Fruit fly (Drosophila melanogaster): ENCODE results near the gene Ir75a.
A peak's percentile ranks its signal among the peaks of the same experiment; 100 is the strongest.

The Ir75a gene

DNA sequence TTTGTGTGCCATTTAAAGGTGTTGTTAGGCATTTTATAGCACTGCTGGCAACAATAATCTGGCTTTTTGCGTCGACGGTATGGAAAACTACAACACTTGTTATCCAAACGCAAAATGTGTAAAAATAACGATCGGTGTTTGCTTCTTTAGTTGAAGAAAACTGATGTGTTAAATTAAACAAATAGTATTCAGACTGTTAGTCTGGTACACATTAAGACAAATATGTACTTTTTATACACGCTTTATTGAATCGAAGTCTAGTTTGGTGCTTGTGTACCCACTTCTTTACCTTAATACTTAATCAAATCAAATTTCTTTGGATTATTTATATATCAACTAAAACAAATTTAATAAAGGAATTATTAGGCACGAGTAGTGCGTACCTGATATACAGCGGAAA lies 26.2 kb downstream of the Ir75a start (continued):
- TF ChIP-seq CG6813 (GFP tag; optimal IDR thresholded peaks at IDR 0.05) (peak; percentile 79), CG15011 (GFP tag; optimal IDR thresholded peaks at IDR 0.05) (peak; percentile 62), ato (GFP tag; IDR thresholded peaks at IDR 0.05; ENCODE audit: partially characterized antibody) (no peak), CG10321 (GFP tag; IDR thresholded peaks at IDR 0.05) (no peak), tx (GFP tag; optimal IDR thresholded peaks at IDR 0.05) (no peak), HLH54F (GFP tag; optimal IDR thresholded peaks at IDR 0.05) (no peak), CG12299 (tag; optimal IDR thresholded peaks at IDR 0.05) (peak; percentile 53), Dll (GFP tag; IDR thresholded peaks at IDR 0.05; ENCODE audit: partially characterized antibody) (no peak), knrl (GFP tag; IDR thresholded peaks at IDR 0.05; ENCODE audit: partially characterized antibody) (no peak), CG18764 (GFP tag; optimal IDR thresholded peaks at IDR 0.05) (no peak), esg (GFP tag; conservative IDR thresholded peaks at IDR 0.05) (no peak), CG32772 (GFP tag; IDR thresholded peaks at IDR 0.05) (no peak), Lhr (GFP tag; optimal IDR thresholded peaks at IDR 0.05) (no peak), CG18011 (GFP tag; optimal IDR thresholded peaks at IDR 0.05) (no peak), CG4820 (GFP tag; optimal IDR thresholded peaks at IDR 0.05) (no peak), CG7987 (GFP tag; optimal IDR thresholded peaks at IDR 0.05) (no peak), CG1233 (GFP tag; optimal IDR thresholded peaks at IDR 0.05) (peak; percentile 40), CG11456 (GFP tag; IDR thresholded peaks at IDR 0.05) (no peak), Fer3 (tag; optimal IDR thresholded peaks at IDR 0.05) (peak; percentile 81), Lim3 (GFP tag; IDR thresholded peaks at IDR 0.05) (no peak), CG12391 (tag; optimal IDR thresholded peaks at IDR 0.05) (no peak), CG10654 (GFP tag; optimal IDR thresholded peaks at IDR 0.05) (no peak), mirr (GFP tag; optimal IDR thresholded peaks at IDR 0.05) (no peak), bcd (GFP tag; optimal IDR thresholded peaks at IDR 0.05) (peak; percentile 3), CG16863 (GFP tag; optimal IDR thresholded peaks at IDR 0.05) (no peak), CG15269 (tag; optimal IDR thresholded peaks at IDR 0.05) (no peak), CG17802 (tag; optimal IDR thresholded peaks at IDR 0.05) (no peak), lilli (GFP tag; optimal IDR thresholded peaks at IDR 0.05) (no peak), Hsf (GFP tag; optimal IDR thresholded peaks at IDR 0.05) (no peak), caup (GFP tag; optimal IDR thresholded peaks at IDR 0.05; ENCODE audit: severe bottlenecking) (peak; percentile 85), maf-S (GFP tag; optimal IDR thresholded peaks at IDR 0.05) (no peak), peb (GFP tag; IDR thresholded peaks at IDR 0.05) (no peak), prd (optimal IDR thresholded peaks at IDR 0.05) (no peak), prd (GFP tag; IDR thresholded peaks at IDR 0.05) (no peak), trh (GFP tag; optimal IDR thresholded peaks at IDR 0.05) (no peak), CG31441 (GFP tag; IDR thresholded peaks at IDR 0.05) (no peak), Mad (GFP tag; optimal IDR thresholded peaks at IDR 0.05) (no peak), CG17361 (GFP tag; IDR thresholded peaks at IDR 0.05) (no peak), Dip2 (GFP tag; IDR thresholded peaks at IDR 0.05) (no peak), Six4 (GFP tag; optimal IDR thresholded peaks at IDR 0.05) (no peak), CG1647 (GFP tag; optimal IDR thresholded peaks at IDR 0.05) (no peak), CG4707 (GFP tag; optimal IDR thresholded peaks at IDR 0.05) (no peak), CG6791 (GFP tag; IDR thresholded peaks at IDR 0.05; ENCODE audit: partially characterized antibody) (no peak), Hey (tag; optimal IDR thresholded peaks at IDR 0.05) (peak; percentile 13), CG8944 (GFP tag; optimal IDR thresholded peaks at IDR 0.05) (no peak), Ssrp (tag; optimal IDR thresholded peaks at IDR 0.05) (no peak), CG12769 (tag; optimal IDR thresholded peaks at IDR 0.05) (no peak), CG9727 (GFP tag; optimal IDR thresholded peaks at IDR 0.05) (peak; percentile 7), CG8388 (GFP tag; optimal IDR thresholded peaks at IDR 0.05) (no peak), CG2120 (GFP tag; optimal IDR thresholded peaks at IDR 0.05) (peak; percentile 62), D19B (GFP tag; optimal IDR thresholded peaks at IDR 0.05) (peak; percentile 39), ase (GFP tag; IDR thresholded peaks at IDR 0.05) (no peak)

All from whole organism, embryonic.